Fruit fly (Drosophila melanogaster): Measurements from ENCODE around the gene Klp31E.

Gene Klp31E

dm6 chr2L:10381890-10382450 is 31.8 kb upstream of the Klp31E start, which contains the start of gene CG5096 (continued):
- peak; percentile 94 for TF ChIP-seq Dek (tag; optimal IDR thresholded peaks at IDR 0.05)
- TF ChIP-seq CG7357 (GFP tag; IDR thresholded peaks at IDR 0.05), result peak; percentile 75
- TF ChIP-seq CG30431 (GFP tag; optimal IDR thresholded peaks at IDR 0.05), result peak; percentile 52
- peak; percentile 69 for TF ChIP-seq eyg (GFP tag; optimal IDR thresholded peaks at IDR 0.05)
- TF ChIP-seq pb (GFP tag; optimal IDR thresholded peaks at IDR 0.05), result no peak
- peak; percentile 84 for TF ChIP-seq CG7786 (GFP tag; optimal IDR thresholded peaks at IDR 0.05)
- peak; percentile 68 for TF ChIP-seq tio (GFP tag; optimal IDR thresholded peaks at IDR 0.05)
- TF ChIP-seq al (GFP tag; IDR thresholded peaks at IDR 0.05), result peak; percentile 78
- TF ChIP-seq jing (GFP tag; optimal IDR thresholded peaks at IDR 0.05), result peak; percentile 55
- TF ChIP-seq cg (GFP tag; optimal IDR thresholded peaks at IDR 0.05), result no peak
- TF ChIP-seq fd102C (GFP tag; optimal IDR thresholded peaks at IDR 0.05), result no peak
- TF ChIP-seq CG17912 (GFP tag; optimal IDR thresholded peaks at IDR 0.05), result peak; percentile 43
- peak; percentile 62 for TF ChIP-seq Ssrp (tag; optimal IDR thresholded peaks at IDR 0.05)
- TF ChIP-seq Camta (GFP tag; optimal IDR thresholded peaks at IDR 0.05), result peak; percentile 78
- TF ChIP-seq crol (GFP tag; IDR thresholded peaks at IDR 0.05), result no peak
- no peak for TF ChIP-seq mld (GFP tag; IDR thresholded peaks at IDR 0.05; ENCODE audit: partially characterized antibody)
- peak; percentile 84 for TF ChIP-seq CG15011 (GFP tag; optimal IDR thresholded peaks at IDR 0.05)
- TF ChIP-seq Taf1 (GFP tag; IDR thresholded peaks at IDR 0.05), result peak; percentile 82
- TF ChIP-seq CG14710 (tag; optimal IDR thresholded peaks at IDR 0.05), result peak; percentile 67
- peak; percentile 48 for TF ChIP-seq Antp (GFP tag; optimal IDR thresholded peaks at IDR 0.05)
- no peak for TF ChIP-seq z (GFP tag; IDR thresholded peaks at IDR 0.05)
- TF ChIP-seq CG17568 (GFP tag; optimal IDR thresholded peaks at IDR 0.05), result peak; percentile 86
- TF ChIP-seq da (GFP tag; optimal IDR thresholded peaks at IDR 0.05), result peak; percentile 66
- peak in 1 of 2 experiments; percentile 12 for TF ChIP-seq insv (GFP tag; optimal IDR thresholded peaks at IDR 0.05)
- TF ChIP-seq fu2 (GFP tag; optimal IDR thresholded peaks at IDR 0.05), result peak; percentile 68
- TF ChIP-seq CG6683 (GFP tag; optimal IDR thresholded peaks at IDR 0.05), result peak; percentile 82
- no peak for TF ChIP-seq Dfd (GFP tag; optimal IDR thresholded peaks at IDR 0.05)
- no peak for TF ChIP-seq Tbp (GFP tag; optimal IDR thresholded peaks at IDR 0.05)
- TF ChIP-seq luna (GFP tag; optimal IDR thresholded peaks at IDR 0.05), result peak; percentile 45
- TF ChIP-seq tna (GFP tag; IDR thresholded peaks at IDR 0.05; ENCODE audit: partially characterized antibody), result no peak
- TF ChIP-seq chif (GFP tag; optimal IDR thresholded peaks at IDR 0.05), result peak; percentile 62 to 64
- TF ChIP-seq PHDP (tag; optimal IDR thresholded peaks at IDR 0.05), result peak; percentile 95
- peak; percentile 88 for TF ChIP-seq CG17829 (tag; optimal IDR thresholded peaks at IDR 0.05)
- no peak for TF ChIP-seq Trl (optimal IDR thresholded peaks at IDR 0.05)
- TF ChIP-seq Trl (GFP tag; optimal IDR thresholded peaks at IDR 0.05), result peak; percentile 74
- TF ChIP-seq CG12391 (tag; optimal IDR thresholded peaks at IDR 0.05), result peak; percentile 91
- TF ChIP-seq Spps (tag; optimal IDR thresholded peaks at IDR 0.05), result peak; percentile 67
- TF ChIP-seq cato (GFP tag; optimal IDR thresholded peaks at IDR 0.05; ENCODE audit: borderline replicate concordance), result peak; percentile 50
- no peak for TF ChIP-seq CG10431 (GFP tag; optimal IDR thresholded peaks at IDR 0.05)
- peak; percentile 86 for TF ChIP-seq stc (GFP tag; IDR thresholded peaks at IDR 0.05)
- no peak for TF ChIP-seq CG9876 (GFP tag; optimal IDR thresholded peaks at IDR 0.05)
- no peak for TF ChIP-seq CG2129 (GFP tag; IDR thresholded peaks at IDR 0.05; ENCODE audit: partially characterized antibody)
- TF ChIP-seq sd (tag; optimal IDR thresholded peaks at IDR 0.05), result peak; percentile 91
- peak; percentile 92 for TF ChIP-seq CG14014 (GFP tag; IDR thresholded peaks at IDR 0.05)
- peak; percentile 82 for TF ChIP-seq ATbp (GFP tag; optimal IDR thresholded peaks at IDR 0.05)
- no peak for TF ChIP-seq gfzf (GFP tag; optimal IDR thresholded peaks at IDR 0.05)
- TF ChIP-seq hb (GFP tag; IDR thresholded peaks at IDR 0.05; ENCODE audit: partially characterized antibody), result no peak
- peak; percentile 89 for TF ChIP-seq Ptx1 (GFP tag; IDR thresholded peaks at IDR 0.05)
- peak; percentile 85 for TF ChIP-seq Blimp-1 (GFP tag; optimal IDR thresholded peaks at IDR 0.05)
- TF ChIP-seq HHEX (GFP tag; optimal IDR thresholded peaks at IDR 0.05), result peak; percentile 90

Data from whole organism, embryonic.